Comparison of ENCODE assay signal across 2 fruit fly cellular contexts in genomic region chr3L:5988675-5989074, dm6.
TF ChIP-seq lines count a peak whose summit lies in the region.

No protein-coding gene starts in this region.

TF ChIP-seq in whole organism, embryonic, 481 proteins besides CTCF, POLR2A, EP300 and RAD21 (continued from another document and continues in another):
- TF ChIP-seq pan (optimal IDR thresholded peaks at IDR 0.05; lab: Kevin White, UChicago) (no peak), pan (GFP tag; optimal IDR thresholded peaks at IDR 0.05 in 1 of 2, IDR thresholded peaks at IDR 0.05 in 1 of 2) (peak in 1 of 2 experiments; percentile 75), CG14667 (GFP tag; IDR thresholded peaks at IDR 0.05; lab: Robert Waterston, UW) (peak; percentile 42; the same call in 1 of the 2 replicates), chn (GFP tag; optimal IDR thresholded peaks at IDR 0.05; lab: Kevin White, UChicago) (peak; percentile 20), sisA (GFP tag; IDR thresholded peaks at IDR 0.05; lab: Robert Waterston, UW) (peak; percentile 79), en (GFP tag; optimal IDR thresholded peaks at IDR 0.05; lab: Kevin White, UChicago) (no peak), D19B (GFP tag; optimal IDR thresholded peaks at IDR 0.05; lab: Kevin White, UChicago) (no peak), Stat92E (GFP tag; optimal IDR thresholded peaks at IDR 0.05; lab: Kevin White, UChicago) (peak in 1 of 3 experiments; percentile 35), HmgD (GFP tag; optimal IDR thresholded peaks at IDR 0.05; lab: Kevin White, UChicago) (no peak), pita (GFP tag; optimal IDR thresholded peaks at IDR 0.05; lab: Kevin White, UChicago) (no peak), jumu (GFP tag; optimal IDR thresholded peaks at IDR 0.05; lab: Kevin White, UChicago) (peak; percentile 22), Ravus (GFP tag; IDR thresholded peaks at IDR 0.05; lab: Robert Waterston, UW) (no peak; the same call in 1 of the 2 replicates), CG6813 (GFP tag; optimal IDR thresholded peaks at IDR 0.05; lab: Kevin White, UChicago) (peak; percentile 43), Kr (GFP tag; optimal IDR thresholded peaks at IDR 0.05; lab: Kevin White, UChicago) (no peak), Meics (GFP tag; optimal IDR thresholded peaks at IDR 0.05; lab: Kevin White, UChicago) (no peak), pfk (GFP tag; optimal IDR thresholded peaks at IDR 0.05; lab: Kevin White, UChicago) (no peak), CG8765 (GFP tag; IDR thresholded peaks at IDR 0.05; lab: Robert Waterston, UW) (peak; percentile 61; the same call in 1 of the 2 replicates), CG4854 (GFP tag; optimal IDR thresholded peaks at IDR 0.05; lab: Kevin White, UChicago) (peak; percentile 35), CG6791 (GFP tag; IDR thresholded peaks at IDR 0.05; lab: Robert Waterston, UW; ENCODE audit: partially characterized antibody) (no peak), Drgx (GFP tag; IDR thresholded peaks at IDR 0.05; lab: Robert Waterston, UW) (peak; percentile 30; the same call in 1 of the 2 replicates), CG14965 (GFP tag; optimal IDR thresholded peaks at IDR 0.05; lab: Kevin White, UChicago; ENCODE audit: borderline replicate concordance) (peak; percentile 59), CG32767 (GFP tag; IDR thresholded peaks at IDR 0.05; lab: Robert Waterston, UW) (peak; percentile 47; the same call in 1 of the 2 replicates), fd96Cb (tag; optimal IDR thresholded peaks at IDR 0.05; lab: Kevin White, UChicago) (peak; percentile 77), CG7745 (tag; optimal IDR thresholded peaks at IDR 0.05; lab: Kevin White, UChicago) (no peak), HLH4C (GFP tag; IDR thresholded peaks at IDR 0.05; lab: Robert Waterston, UW; ENCODE audit: partially characterized antibody) (no peak), Nf-YC (tag; optimal IDR thresholded peaks at IDR 0.05; lab: Kevin White, UChicago) (no peak), BEAF-32 (GFP tag; optimal IDR thresholded peaks at IDR 0.05; lab: Kevin White, UChicago) (no peak), CG8388 (GFP tag; optimal IDR thresholded peaks at IDR 0.05; lab: Kevin White, UChicago) (peak; percentile 19), lbe (GFP tag; optimal IDR thresholded peaks at IDR 0.05; lab: Kevin White, UChicago) (no peak), CG11696 (GFP tag; IDR thresholded peaks at IDR 0.05; lab: Robert Waterston, UW) (peak; percentile 30; the same call in 1 of the 2 replicates), CG2889 (GFP tag; IDR thresholded peaks at IDR 0.05; lab: Robert Waterston, UW) (no peak), fd102C (GFP tag; optimal IDR thresholded peaks at IDR 0.05; lab: Kevin White, UChicago) (no peak), Dfd (GFP tag; optimal IDR thresholded peaks at IDR 0.05; lab: Kevin White, UChicago) (no peak), CG2129 (GFP tag; IDR thresholded peaks at IDR 0.05; lab: Robert Waterston, UW; ENCODE audit: partially characterized antibody) (no peak), Vsx1 (GFP tag; optimal IDR thresholded peaks at IDR 0.05; lab: Kevin White, UChicago) (no peak), onecut (GFP tag; IDR thresholded peaks at IDR 0.05; lab: Robert Waterston, UW) (peak; percentile 70), hth (optimal IDR thresholded peaks at IDR 0.05; lab: Kevin White, UChicago) (no peak), Opbp (GFP tag; IDR thresholded peaks at IDR 0.05; lab: Robert Waterston, UW; ENCODE audit: partially characterized antibody) (no peak), CG9797 (GFP tag; optimal IDR thresholded peaks at IDR 0.05; lab: Kevin White, UChicago) (no peak), klu (GFP tag; IDR thresholded peaks at IDR 0.05; lab: Robert Waterston, UW) (0 out of 2 replicates have a peak, but pooled peaks have one; percentile 12), NfI (GFP tag; optimal IDR thresholded peaks at IDR 0.05; lab: Kevin White, UChicago) (no peak), CG13624 (GFP tag; optimal IDR thresholded peaks at IDR 0.05; lab: Kevin White, UChicago) (no peak), odd (GFP tag; optimal IDR thresholded peaks at IDR 0.05; lab: Kevin White, UChicago) (no peak), Camta (GFP tag; optimal IDR thresholded peaks at IDR 0.05; lab: Kevin White, UChicago) (peak; percentile 34), Sox100B (GFP tag; optimal IDR thresholded peaks at IDR 0.05; lab: Kevin White, UChicago) (peak; percentile 46), Hand (GFP tag; optimal IDR thresholded peaks at IDR 0.05; lab: Kevin White, UChicago) (no peak), stc (GFP tag; IDR thresholded peaks at IDR 0.05; lab: Robert Waterston, UW) (peak; percentile 23; the same call in 1 of the 2 replicates), CG31365 (tag; optimal IDR thresholded peaks at IDR 0.05; lab: Kevin White, UChicago) (no peak), grn (GFP tag; optimal IDR thresholded peaks at IDR 0.05; lab: Kevin White, UChicago) (no peak), CG6654 (GFP tag; optimal IDR thresholded peaks at IDR 0.05; lab: Kevin White, UChicago) (peak; percentile 9), sc (optimal IDR thresholded peaks at IDR 0.05; lab: Kevin White, UChicago) (no peak), sc (GFP tag; optimal IDR thresholded peaks at IDR 0.05; lab: Kevin White, UChicago) (no peak), CG17186 (GFP tag; optimal IDR thresholded peaks at IDR 0.05; lab: Kevin White, UChicago) (no peak), run (tag; optimal IDR thresholded peaks at IDR 0.05; lab: Kevin White, UChicago) (no peak), Oli (tag; optimal IDR thresholded peaks at IDR 0.05; lab: Kevin White, UChicago) (peak; percentile 35), ro (GFP tag; IDR thresholded peaks at IDR 0.05; lab: Robert Waterston, UW) (no peak), salm (tag; optimal IDR thresholded peaks at IDR 0.05; lab: Kevin White, UChicago) (no peak), CG33557 (GFP tag; optimal IDR thresholded peaks at IDR 0.05; lab: Kevin White, UChicago) (peak; percentile 18), mirr (GFP tag; optimal IDR thresholded peaks at IDR 0.05; lab: Kevin White, UChicago) (no peak), nom (GFP tag; optimal IDR thresholded peaks at IDR 0.05; lab: Kevin White, UChicago) (no peak), CG31224 (GFP tag; IDR thresholded peaks at IDR 0.05; lab: Robert Waterston, UW) (no peak), Dll (GFP tag; IDR thresholded peaks at IDR 0.05; lab: Robert Waterston, UW; ENCODE audit: partially characterized antibody) (no peak), CG6272 (GFP tag; IDR thresholded peaks at IDR 0.05; lab: Robert Waterston, UW) (no peak; the same call in 1 of the 2 replicates), ash1 (GFP tag; optimal IDR thresholded peaks at IDR 0.05; lab: Kevin White, UChicago) (no peak), Dek (tag; optimal IDR thresholded peaks at IDR 0.05; lab: Kevin White, UChicago) (no peak)

TF ChIP-seq in whole organism, prepupa, 60 proteins besides CTCF, POLR2A, EP300 and RAD21 (continued from another document):
- TF ChIP-seq CG9139 (GFP tag; optimal IDR thresholded peaks at IDR 0.05; lab: Kevin White, UChicago) (no peak), Lpt (GFP tag; optimal IDR thresholded peaks at IDR 0.05; lab: Kevin White, UChicago) (no peak), acj6 (GFP tag; optimal IDR thresholded peaks at IDR 0.05; lab: Kevin White, UChicago) (no peak), CG32006 (GFP tag; optimal IDR thresholded peaks at IDR 0.05; lab: Kevin White, UChicago) (no peak), ss (GFP tag; optimal IDR thresholded peaks at IDR 0.05; lab: Kevin White, UChicago) (peak; percentile 20 to 49), CG11902 (GFP tag; optimal IDR thresholded peaks at IDR 0.05; lab: Kevin White, UChicago) (peak; percentile 21), salr (GFP tag; optimal IDR thresholded peaks at IDR 0.05; lab: Kevin White, UChicago) (no peak), CG3032 (tag; optimal IDR thresholded peaks at IDR 0.05; lab: Kevin White, UChicago) (peak; percentile 37), CG1621 (tag; optimal IDR thresholded peaks at IDR 0.05; lab: Kevin White, UChicago) (no peak), Sox14 (GFP tag; optimal IDR thresholded peaks at IDR 0.05; lab: Kevin White, UChicago) (no peak), CG7368 (GFP tag; optimal IDR thresholded peaks at IDR 0.05; lab: Kevin White, UChicago) (peak; percentile 46), esn (GFP tag; optimal IDR thresholded peaks at IDR 0.05; lab: Kevin White, UChicago) (no peak), fd59A (GFP tag; optimal IDR thresholded peaks at IDR 0.05; lab: Kevin White, UChicago) (no peak), Eip78C (GFP tag; lab: Kevin White, UChicago) (peak; percentile 81), CG31627 (GFP tag; optimal IDR thresholded peaks at IDR 0.05; lab: Kevin White, UChicago) (no peak), CG11762 (GFP tag; optimal IDR thresholded peaks at IDR 0.05; lab: Kevin White, UChicago; ENCODE audit: insufficient read depth) (no peak), CG6808 (GFP tag; optimal IDR thresholded peaks at IDR 0.05; lab: Kevin White, UChicago) (peak; percentile 23), fd85E (GFP tag; optimal IDR thresholded peaks at IDR 0.05; lab: Kevin White, UChicago) (no peak), net (GFP tag; optimal IDR thresholded peaks at IDR 0.05; lab: Kevin White, UChicago) (no peak), Sox15 (GFP tag; optimal IDR thresholded peaks at IDR 0.05; lab: Kevin White, UChicago) (no peak), OdsH (GFP tag; optimal IDR thresholded peaks at IDR 0.05; lab: Kevin White, UChicago) (peak; percentile 8), Hr4 (GFP tag; optimal IDR thresholded peaks at IDR 0.05; lab: Kevin White, UChicago) (no peak), Blimp-1 (GFP tag; optimal IDR thresholded peaks at IDR 0.05; lab: Kevin White, UChicago) (no peak), Eip93F (GFP tag; optimal IDR thresholded peaks at IDR 0.05; lab: Kevin White, UChicago) (no peak), eg (GFP tag; IDR thresholded peaks at IDR 0.05; lab: Robert Waterston, UW) (peak; percentile 45; the same call in 1 of the 3 replicates), Eip75B (GFP tag; optimal IDR thresholded peaks at IDR 0.05; lab: Kevin White, UChicago) (peak; percentile 24), CG10669 (GFP tag; optimal IDR thresholded peaks at IDR 0.05; lab: Kevin White, UChicago) (peak; percentile 42), Gug (GFP tag; IDR thresholded peaks at IDR 0.05; lab: Robert Waterston, UW) (peak; percentile 14; the same call in 1 of the 2 replicates), Sox102F (GFP tag; optimal IDR thresholded peaks at IDR 0.05; lab: Kevin White, UChicago) (no peak), CG11294 (GFP tag; IDR thresholded peaks at IDR 0.05; lab: Robert Waterston, UW) (no peak), Met (GFP tag; optimal IDR thresholded peaks at IDR 0.05; lab: Kevin White, UChicago) (no peak), Ets96B (tag; optimal IDR thresholded peaks at IDR 0.05; lab: Kevin White, UChicago) (peak; percentile 64), vri (GFP tag; optimal IDR thresholded peaks at IDR 0.05; lab: Kevin White, UChicago) (no peak), Ets21C (GFP tag; optimal IDR thresholded peaks at IDR 0.05; lab: Kevin White, UChicago) (no peak), CG15336 (GFP tag; IDR thresholded peaks at IDR 0.05; lab: Robert Waterston, UW) (0 out of 2 replicates have a peak, but pooled peaks have one; percentile 29)
